Worm (Caenorhabditis elegans): ENCODE results near the gene C05D11.1.

DNA sequence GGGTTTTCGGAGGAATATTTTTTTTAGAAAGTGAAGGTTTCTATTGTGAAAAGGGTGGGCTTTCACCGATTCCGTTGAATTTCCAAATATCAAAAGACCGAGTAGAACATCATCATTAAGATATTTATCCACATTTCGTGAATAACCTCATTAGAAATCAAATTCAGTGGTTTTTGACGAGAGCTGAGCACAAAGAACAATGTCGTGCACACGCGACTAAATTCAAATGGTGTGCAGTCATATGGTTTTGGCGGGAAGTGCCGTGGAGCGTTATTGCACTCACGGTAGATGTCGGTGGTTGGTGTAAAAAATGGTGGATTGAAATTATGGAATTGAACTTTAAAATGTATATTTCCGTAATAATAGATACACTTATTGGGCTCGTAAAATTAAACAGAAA lies 16.3 kb downstream of the C05D11.1 start:
- TF ChIP-seq F13C5.2 (tag; optimal IDR thresholded peaks at IDR 0.05) (no peak), flt-1 (GFP tag; IDR thresholded peaks at IDR 0.05) (no peak), ets-7 (tag; optimal IDR thresholded peaks at IDR 0.05) (no peak), tbx-37 (GFP tag; conservative IDR thresholded peaks at IDR 0.05) (no peak), ama-1 (optimal IDR thresholded peaks at IDR 0.05) (no peak), aly-1 (tag; optimal IDR thresholded peaks at IDR 0.05) (no peak), hmbx-1 (tag; optimal IDR thresholded peaks at IDR 0.05) (no peak)
